Worm (Caenorhabditis elegans): ENCODE data around the gene Y70C5B.2.
"Not testable (repeated sequence)": the region's sequence is repeated elsewhere in the genome, so short reads cannot be mapped to it uniquely, and the experiment has no call there.

Y70C5B.2 gene

ce11 chrV:16672198-16672597 is 11.5 kb upstream of the Y70C5B.2 start, which contains the start of gene F14F8.8:
F14F8.8 (minus strand) TSS chrV:16672298.
- TF ChIP-seq elt-3 (tag; optimal IDR thresholded peaks at IDR 0.05) (no peak), unc-62 (GFP tag; optimal IDR thresholded peaks at IDR 0.05) (no peak), nhr-12 (tag; optimal IDR thresholded peaks at IDR 0.05) (no peak), unc-39 (tag; optimal IDR thresholded peaks at IDR 0.05) (no peak), nhr-11 (tag; optimal IDR thresholded peaks at IDR 0.05) (no peak), ceh-16 (tag; optimal IDR thresholded peaks at IDR 0.05) (no peak), nhr-21 (tag; optimal IDR thresholded peaks at IDR 0.05) (no peak), unc-55 (GFP tag; optimal IDR thresholded peaks at IDR 0.05) (no peak), lin-11 (tag; optimal IDR thresholded peaks at IDR 0.05) (no peak), nhr-77 (tag; optimal IDR thresholded peaks at IDR 0.05) (no peak), nhr-10 (tag; optimal IDR thresholded peaks at IDR 0.05) (no peak)

- no peak for TF ChIP-seq ZK546.5 (tag; optimal IDR thresholded peaks at IDR 0.05)
- no peak for TF ChIP-seq egl-27 (tag; optimal IDR thresholded peaks at IDR 0.05)
- TF ChIP-seq ztf-4 (tag; optimal IDR thresholded peaks at IDR 0.05), result no peak
- no peak for TF ChIP-seq nhr-23 (tag; optimal IDR thresholded peaks at IDR 0.05)
- TF ChIP-seq unc-39 (tag; optimal IDR thresholded peaks at IDR 0.05), result no peak
- no peak for TF ChIP-seq ceh-16 (tag; optimal IDR thresholded peaks at IDR 0.05)
- no peak for TF ChIP-seq elt-3 (tag; optimal IDR thresholded peaks at IDR 0.05)
- TF ChIP-seq Y55F3AM.14 (GFP tag; optimal IDR thresholded peaks at IDR 0.05), result no peak
- TF ChIP-seq lin-11 (tag; optimal IDR thresholded peaks at IDR 0.05), result no peak
- no peak for TF ChIP-seq lin-39 (tag; optimal IDR thresholded peaks at IDR 0.05)
- TF ChIP-seq alr-1 (tag; optimal IDR thresholded peaks at IDR 0.05), result no peak
- TF ChIP-seq R02D3.7 (tag; optimal IDR thresholded peaks at IDR 0.05), result no peak
- TF ChIP-seq ztf-11 (tag; optimal IDR thresholded peaks at IDR 0.05), result no peak
- TF ChIP-seq mdl-1 (tag; optimal IDR thresholded peaks at IDR 0.05), result no peak
Observed at ce11 chrV:16671190-16671589, 10.5 kb upstream of the Y70C5B.2 start, which contains the start of gene str-61. str-61 (minus strand) TSS chrV:16671290.

- TF ChIP-seq nhr-237 (tag; optimal IDR thresholded peaks at IDR 0.05), result no peak
- no peak for TF ChIP-seq F13H6.1 (tag; optimal IDR thresholded peaks at IDR 0.05)
- TF ChIP-seq egl-27 (tag; optimal IDR thresholded peaks at IDR 0.05), result no peak
- no peak for TF ChIP-seq fos-1 (tag; optimal IDR thresholded peaks at IDR 0.05)
- no peak for TF ChIP-seq Y55F3AM.14 (GFP tag; optimal IDR thresholded peaks at IDR 0.05)
- TF ChIP-seq unc-55 (GFP tag; optimal IDR thresholded peaks at IDR 0.05), result no peak
- no peak for TF ChIP-seq zag-1 (tag; optimal IDR thresholded peaks at IDR 0.05)
- TF ChIP-seq nhr-23 (tag; optimal IDR thresholded peaks at IDR 0.05), result no peak
- no peak for TF ChIP-seq aly-2 (tag; optimal IDR thresholded peaks at IDR 0.05)
- TF ChIP-seq ztf-1 (GFP tag; conservative IDR thresholded peaks at IDR 0.05), result no peak
- no peak for TF ChIP-seq nhr-6 (tag; optimal IDR thresholded peaks at IDR 0.05)
- TF ChIP-seq sem-4 (tag; optimal IDR thresholded peaks at IDR 0.05), result no peak
- TF ChIP-seq C34F6.9 (tag; optimal IDR thresholded peaks at IDR 0.05), result no peak
- no peak for TF ChIP-seq nhr-11 (tag; optimal IDR thresholded peaks at IDR 0.05)
- TF ChIP-seq dmd-4 (tag; optimal IDR thresholded peaks at IDR 0.05), result no peak
- no peak for TF ChIP-seq elt-3 (tag; optimal IDR thresholded peaks at IDR 0.05)
Observed at ce11 chrV:16668473-16668872, 7.8 kb upstream of the Y70C5B.2 start, which contains the start of gene F14F8.9. F14F8.9 (minus strand) TSS chrV:16668573.

- TF ChIP-seq ceh-82 (tag; optimal IDR thresholded peaks at IDR 0.05) (no peak), snpc-4 (tag; optimal IDR thresholded peaks at IDR 0.05) (no peak)
Observed at ce11 chrV:16666647-16667046, 5.9 kb upstream of the Y70C5B.2 start, which contains the start of gene F14F8.14. F14F8.14 (minus strand) TSS chrV:16666747.

ce11 chrV:16654242-16654641 is 6.5 kb downstream of the Y70C5B.2 start, which contains the start of gene W06G6.15:
W06G6.15 (plus strand) TSS chrV:16654542.
- not testable (repeated sequence) for TF ChIP-seq ceh-82, R02D3.7, ZK546.5 (tag; optimal IDR thresholded peaks at IDR 0.05)

ce11 chrV:16649200-16649599 is 11.5 kb downstream of the Y70C5B.2 start, which contains the start of gene W06G6.11:
W06G6.11 (minus strand) TSS chrV:16649300.
- TF ChIP-seq ama-1 (optimal IDR thresholded peaks at IDR 0.05); ztf-11 (tag; optimal IDR thresholded peaks at IDR 0.05); F13H6.1 (tag; optimal IDR thresholded peaks at IDR 0.05): not testable (repeated sequence)

Data from whole organism, L2 larva.